Worm (Caenorhabditis elegans) whole organism, young adult: Measurements from ENCODE around the gene ceh-23.

Source experiments
- B0019.2 ChIP-seq: fragments of 200-800 bp; sonication (Bioruptor generic); conservative IDR thresholded peaks from 2 replicates; pipeline ENCODE4 v1.3.6; 2022; ENCODE audit warnings: missing genetic modification reagents, missing genetic modification characterization, missing compliant biosample characterization
- B0035.1 ChIP-seq: sonication (generic microtip); optimal IDR thresholded peaks from 2 replicates; lab custom pipeline; 2016; ENCODE audit warnings: missing genetic modification characterization, mild to moderate bottlenecking, missing compliant biosample characterization, missing genotype, missing genetic modification reagents
- F22D6.2 ChIP-seq: sonication (generic microtip); optimal IDR thresholded peaks from 2 replicates; lab custom pipeline; 2016; ENCODE audit warnings: mild to moderate bottlenecking, missing genetic modification characterization, missing compliant biosample characterization
- F57A8.1 ChIP-seq: fragments of 200-800 bp; sonication (Bioruptor generic); optimal IDR thresholded peaks from 2 replicates; lab custom pipeline; 2018; ENCODE audit warnings: mild to moderate bottlenecking, missing genetic modification characterization, moderate library complexity, missing compliant biosample characterization
- K12H6.12 ChIP-seq: fragments of 200-800 bp; sonication (Bioruptor generic); optimal IDR thresholded peaks from 2 replicates; lab custom pipeline; 2018; ENCODE audit warnings: mild to moderate bottlenecking, missing genetic modification characterization, missing compliant biosample characterization
- T07F8.4 ChIP-seq: sonication (generic microtip); optimal IDR thresholded peaks from 2 replicates; lab custom pipeline; 2016; ENCODE audit warnings: mild to moderate bottlenecking, missing genetic modification characterization, moderate library complexity, missing compliant biosample characterization
- Y56A3A.18 ChIP-seq: fragments of 200-800 bp; sonication (Bioruptor generic); IDR thresholded peaks from 2 replicates; pipeline ENCODE4 v1.3.6; 2022; ENCODE audit warnings: missing genetic modification reagents, missing genetic modification characterization, missing compliant biosample characterization
- Y67H2A.10 ChIP-seq: fragments of 200-800 bp; sonication (Bioruptor generic); conservative IDR thresholded peaks from 2 replicates; pipeline ENCODE4 v1.3.6; 2022; ENCODE audit warnings: missing genetic modification reagents, missing genetic modification characterization, missing compliant biosample characterization
- ZK185.1 ChIP-seq: sonication (generic microtip); optimal IDR thresholded peaks from 2 replicates; lab custom pipeline; 2016; ENCODE audit warnings: mild to moderate bottlenecking, missing genetic modification characterization, missing compliant biosample characterization; ENCODE audit not compliant: poor library complexity, severe bottlenecking
- athp-1 ChIP-seq: sonication (generic microtip); optimal IDR thresholded peaks from 2 replicates; lab custom pipeline; 2017; ENCODE audit warnings: mild to moderate bottlenecking, missing genetic modification characterization, missing compliant biosample characterization
- attf-5 ChIP-seq: fragments of 200-800 bp; sonication (Bioruptor generic); optimal IDR thresholded peaks from 2 replicates; lab custom pipeline; 2018; ENCODE audit warnings: mild to moderate bottlenecking, missing genetic modification characterization, missing compliant biosample characterization
- ceh-100 ChIP-seq: fragments of 200-800 bp; sonication (Bioruptor generic); IDR thresholded peaks from 2 replicates; pipeline ENCODE4 v1.3.6; 2022; ENCODE audit warnings: missing genetic modification reagents, missing genetic modification characterization, missing compliant biosample characterization
- chd-7 ChIP-seq: sonication (generic microtip); optimal IDR thresholded peaks from 2 replicates; lab custom pipeline; 2016; ENCODE audit warnings: mild to moderate bottlenecking, missing genetic modification characterization, moderate library complexity, missing compliant biosample characterization
- fkh-3 ChIP-seq: sonication (generic microtip); optimal IDR thresholded peaks from 2 replicates; lab custom pipeline; 2016; ENCODE audit warnings: mild to moderate bottlenecking, missing genetic modification characterization, missing compliant biosample characterization
- him-1 ChIP-seq: sonication (generic microtip); optimal IDR thresholded peaks from 2 replicates; lab custom pipeline; 2016; ENCODE audit warnings: missing genotype, missing genetic modification reagents, missing genetic modification characterization, missing compliant biosample characterization
- hmg-20 ChIP-seq: fragments of 200-800 bp; sonication (Bioruptor generic); IDR thresholded peaks from 2 replicates; pipeline ENCODE4 v1.3.6; 2022; ENCODE audit warnings: missing genetic modification reagents, missing genetic modification characterization, missing compliant biosample characterization
- hrde-1 ChIP-seq: sonication (generic microtip); optimal IDR thresholded peaks from 2 replicates; lab custom pipeline; 2016; ENCODE audit warnings: missing genetic modification characterization, mild to moderate bottlenecking, missing compliant biosample characterization, moderate library complexity, missing genotype, missing genetic modification reagents, borderline replicate concordance
- lag-1 ChIP-seq: fragments of 200-800 bp; sonication (Bioruptor generic); IDR thresholded peaks from 2 replicates; pipeline ENCODE4 v1.3.6; 2022; ENCODE audit warnings: missing genetic modification reagents, missing genetic modification characterization, missing compliant biosample characterization
- let-607 ChIP-seq, 2 experiments: fragments of 200-800 bp in 1 of 2; sonication (Bioruptor generic) in 1 of 2; sonication (generic microtip) in 1 of 2; optimal IDR thresholded peaks; 2 replicates each; lab custom pipeline; 2016 to 2018; ENCODE audit warnings: mild to moderate bottlenecking in 2 of 2, missing compliant biosample characterization in 2 of 2, missing genetic modification characterization in 2 of 2, moderate library complexity in 2 of 2, missing genotype in 1 of 2
- lin-26 ChIP-seq: fragments of 200-800 bp; sonication (Bioruptor generic); IDR thresholded peaks from 2 replicates; pipeline ENCODE4 v1.3.6; 2022; ENCODE audit warnings: missing genetic modification reagents, missing genetic modification characterization, missing compliant biosample characterization
- lin-40 ChIP-seq: sonication (generic microtip); optimal IDR thresholded peaks from 2 replicates; lab custom pipeline; 2016; ENCODE audit warnings: missing genetic modification characterization, mild to moderate bottlenecking, missing compliant biosample characterization, missing genotype, missing genetic modification reagents
- lsy-27 ChIP-seq: sonication (generic microtip); optimal IDR thresholded peaks from 2 replicates; lab custom pipeline; 2017; ENCODE audit warnings: missing genetic modification characterization, mild to moderate bottlenecking, missing compliant biosample characterization, antibody characterized with exemption, missing genotype, borderline replicate concordance; ENCODE audit not compliant: insufficient read depth
- mel-28 ChIP-seq: sonication (generic microtip); optimal IDR thresholded peaks from 2 replicates; lab custom pipeline; 2016; ENCODE audit warnings: borderline replicate concordance, mild to moderate bottlenecking, missing genetic modification characterization, missing compliant biosample characterization
- mxl-1 ChIP-seq: sonication (generic microtip); optimal IDR thresholded peaks from 2 replicates; lab custom pipeline; 2016; ENCODE audit warnings: missing genetic modification characterization, missing compliant biosample characterization
- nhr-120 ChIP-seq: fragments of 200-800 bp; sonication (Bioruptor generic); IDR thresholded peaks from 2 replicates; pipeline ENCODE4 v1.3.6; 2022; ENCODE audit warnings: missing genetic modification characterization, missing compliant biosample characterization
- nhr-80 ChIP-seq: sonication (generic microtip); optimal IDR thresholded peaks from 2 replicates; lab custom pipeline; 2016; ENCODE audit warnings: missing genetic modification characterization, missing compliant biosample characterization
- repo-1 ChIP-seq: sonication (generic microtip); optimal IDR thresholded peaks from 2 replicates; lab custom pipeline; 2017; ENCODE audit warnings: mild to moderate bottlenecking, missing genetic modification characterization, missing compliant biosample characterization
- snpc-3.4 ChIP-seq: sonication (generic microtip); optimal IDR thresholded peaks from 2 replicates; lab custom pipeline; 2017; ENCODE audit warnings: missing genetic modification characterization, mild to moderate bottlenecking, missing compliant biosample characterization, antibody characterized with exemption, moderate library complexity, missing genotype, missing genetic modification reagents
- somi-1 ChIP-seq: fragments of 200-800 bp; sonication (Bioruptor generic); optimal IDR thresholded peaks from 2 replicates; lab custom pipeline; 2018; ENCODE audit warnings: mild to moderate bottlenecking, missing genetic modification characterization, missing compliant biosample characterization
- sptf-2 ChIP-seq: fragments of 200-800 bp; sonication (Bioruptor generic); optimal IDR thresholded peaks from 2 replicates; lab custom pipeline; 2018; ENCODE audit warnings: mild to moderate bottlenecking, missing genetic modification characterization, missing compliant biosample characterization
- tlf-1 ChIP-seq: fragments of 200-800 bp; sonication (Bioruptor generic); optimal IDR thresholded peaks from 2 replicates; lab custom pipeline; 2018; ENCODE audit warnings: mild to moderate bottlenecking, missing genetic modification characterization, missing compliant biosample characterization
- xnd-1 ChIP-seq: sonication (generic microtip); optimal IDR thresholded peaks from 2 replicates; lab custom pipeline; 2016; ENCODE audit warnings: missing genotype, missing genetic modification reagents, missing genetic modification characterization, missing compliant biosample characterization
- zfh-2 ChIP-seq: fragments of 200-800 bp; sonication (Bioruptor generic); conservative IDR thresholded peaks from 2 replicates; pipeline ENCODE4 v1.3.6; 2022; ENCODE audit warnings: missing genetic modification reagents, missing genetic modification characterization, missing compliant biosample characterization
- ztf-25 ChIP-seq: fragments of 200-800 bp; sonication (Bioruptor generic); IDR thresholded peaks from 2 replicates; pipeline ENCODE4 v1.3.6; 2022; ENCODE audit warnings: missing genetic modification reagents, missing genetic modification characterization, missing compliant biosample characterization
- ztf-28 ChIP-seq: fragments of 200-800 bp; sonication (Bioruptor generic); IDR thresholded peaks from 2 replicates; pipeline ENCODE4 v1.3.6; 2022; ENCODE audit warnings: missing genetic modification reagents, missing genetic modification characterization, missing compliant biosample characterization
- ztf-3 ChIP-seq: fragments of 200-800 bp; sonication (Bioruptor generic); optimal IDR thresholded peaks from 2 replicates; lab custom pipeline; 2018; ENCODE audit warnings: mild to moderate bottlenecking, missing genetic modification characterization, missing compliant biosample characterization

Gene ceh-23

ce11 chrIII:7865238-7865761 lies 25.9 kb downstream of the ceh-23 start, which contains the start of gene slc-17.3:
Gene slc-17.3 (minus strand): TSS chrIII:7865288.
- no peak for TF ChIP-seq fkh-3 (tag; lab: Kevin White, UChicago)
- TF ChIP-seq Y56A3A.18, result no peak
- peak; percentile 61 for TF ChIP-seq nhr-80 (tag; lab: Kevin White, UChicago)
- no peak for TF ChIP-seq somi-1 (GFP tag; lab: Kevin White, UChicago)

- TF ChIP-seq B0035.1 (no peak), ztf-3 (GFP tag; lab: Kevin White, UChicago) (no peak), ceh-100 (no peak), tlf-1 (no peak), F57A8.1 (GFP tag; lab: Kevin White, UChicago) (no peak), B0019.2 (no peak), hrde-1 (tag; lab: Kevin White, UChicago) (no peak), mel-28 (tag; lab: Kevin White, UChicago) (no peak), ztf-28 (no peak), athp-1 (no peak), chd-7 (tag; lab: Kevin White, UChicago) (no peak), let-607 (tag; optimal IDR thresholded peaks at IDR 0.05; lab: Kevin White, UChicago) (no peak), Y67H2A.10 (GFP tag; lab: Robert Waterston, UW) (no peak), ZK185.1 (tag; lab: Kevin White, UChicago) (no peak), zfh-2 (GFP tag; lab: Robert Waterston, UW) (no peak), snpc-3.4 (tag; lab: Kevin White, UChicago) (no peak), hmg-20 (GFP tag; lab: Robert Waterston, UW) (no peak), attf-5 (GFP tag; lab: Kevin White, UChicago) (no peak)
Observed at ce11 chrIII:7866189-7866588, 26.8 kb downstream of the ceh-23 start, which contains the start of gene cup-4. Gene cup-4 (plus strand): TSS chrIII:7866489.

- no peak for TF ChIP-seq T07F8.4
- peak; percentile 31 for TF ChIP-seq lin-40 (tag; lab: Kevin White, UChicago)
- peak; percentile 5 for TF ChIP-seq somi-1 (GFP tag; lab: Kevin White, UChicago)
- peak; percentile 34; the same call in 1 of the 2 replicates for TF ChIP-seq lin-26 (GFP tag; lab: Robert Waterston, UW)
- TF ChIP-seq, all 124 proteins: peak for 3
Observed at ce11 chrIII:7872776-7873175, 33.4 kb downstream of the ceh-23 start.

- TF ChIP-seq lsy-27 (tag; lab: Kevin White, UChicago), result no peak
- TF ChIP-seq him-1 (tag; lab: Kevin White, UChicago), result no peak
- no peak for TF ChIP-seq ztf-25
- TF ChIP-seq mel-28 (tag; lab: Kevin White, UChicago), result no peak
- TF ChIP-seq F22D6.2 (tag; lab: Kevin White, UChicago), result no peak
- no peak for TF ChIP-seq nhr-120
- TF ChIP-seq repo-1 (tag; lab: Kevin White, UChicago), result no peak
- no peak for TF ChIP-seq mxl-1
- no peak for TF ChIP-seq sptf-2
- no peak for TF ChIP-seq hrde-1 (tag; lab: Kevin White, UChicago)
- no peak for TF ChIP-seq xnd-1 (tag; lab: Kevin White, UChicago)
- no peak for TF ChIP-seq lag-1 (GFP tag; lab: Robert Waterston, UW)
- no peak for TF ChIP-seq ZK185.1 (tag; lab: Kevin White, UChicago)
- TF ChIP-seq T07F8.4, result no peak
- TF ChIP-seq K12H6.12, result no peak
Observed at ce11 chrIII:7873481-7873880, 34.1 kb downstream of the ceh-23 start, which contains the start of gene tyr-1. Gene tyr-1 (plus strand): TSS chrIII:7873781.
